Fruit fly (Drosophila melanogaster): ENCODE results near the gene Synd.

Synd gene

DNA sequence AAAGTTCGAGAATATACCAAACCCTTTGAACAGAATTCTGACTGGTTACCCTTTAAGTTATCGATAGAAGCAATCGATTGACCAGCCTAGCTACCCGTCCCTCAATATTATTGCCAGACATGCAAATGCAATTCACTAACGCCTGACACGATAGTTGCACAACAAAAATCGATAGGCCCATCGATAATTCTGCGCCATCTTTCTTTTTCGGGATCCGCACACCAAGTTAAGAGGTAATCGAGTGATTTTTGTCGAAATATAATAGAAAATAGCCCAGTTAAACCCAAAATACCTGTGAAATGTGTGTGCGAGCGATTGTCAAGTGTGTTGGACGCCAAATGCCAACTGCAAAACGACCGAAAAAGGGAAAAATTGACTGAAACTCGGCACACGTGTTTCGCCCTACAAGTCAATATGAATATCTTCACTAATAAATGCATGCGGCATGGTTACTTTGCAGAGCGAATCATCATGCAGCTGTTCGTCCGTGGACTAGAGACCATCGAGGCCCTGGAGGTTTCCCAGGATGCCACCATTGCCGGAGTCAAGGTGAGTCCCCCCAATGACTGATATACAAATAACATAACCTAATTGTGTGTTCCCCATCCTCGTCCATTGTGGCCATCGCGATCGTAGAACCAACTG is 17.9 kb downstream of the Synd start, which contains the start of gene RpS30:
Gene RpS30, plus strand, starts transcription at position 122 of the 645 bp plus-strand sequence.
- TF ChIP-seq CTCF (optimal IDR thresholded peaks at IDR 0.05) (peak; percentile 39 to 41), CG8478 (optimal IDR thresholded peaks at IDR 0.05) (no peak)

DNA sequence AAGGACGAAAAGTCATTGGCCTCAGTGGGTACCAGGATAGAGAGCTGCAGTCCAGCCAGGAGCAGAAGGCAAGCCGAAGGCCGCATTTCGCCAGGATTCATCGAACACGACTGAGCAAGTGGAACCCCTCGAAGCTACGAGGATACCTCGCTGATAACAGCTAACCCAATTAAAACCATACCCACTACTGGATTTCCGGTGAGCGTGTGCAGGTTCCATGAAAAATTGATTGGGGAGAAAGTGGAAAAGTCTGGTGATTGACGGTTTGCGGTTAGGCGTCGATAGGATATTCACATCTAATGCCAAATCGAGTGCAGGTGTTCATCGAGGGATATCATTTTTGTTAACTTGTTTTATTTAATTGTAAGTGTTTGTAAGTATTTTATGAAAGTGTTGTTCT is 27.2 kb downstream of the Synd start, which contains the start of gene Ir93a:
Gene Ir93a, minus strand, starts transcription at position 101 of the 400 bp plus-strand sequence.
- TF ChIP-seq CG8478 (optimal IDR thresholded peaks at IDR 0.05): no peak
- no peak for TF ChIP-seq CTCF (optimal IDR thresholded peaks at IDR 0.05)

dm6 chr3R:20866204-20866603 is 33.6 kb downstream of the Synd start, which contains the start of gene KaiR1D:
Gene KaiR1D, minus strand, starts transcription at chr3R:20866231.
- no peak for TF ChIP-seq CG8478 (optimal IDR thresholded peaks at IDR 0.05)
- TF ChIP-seq CTCF (optimal IDR thresholded peaks at IDR 0.05): no peak

DNA sequence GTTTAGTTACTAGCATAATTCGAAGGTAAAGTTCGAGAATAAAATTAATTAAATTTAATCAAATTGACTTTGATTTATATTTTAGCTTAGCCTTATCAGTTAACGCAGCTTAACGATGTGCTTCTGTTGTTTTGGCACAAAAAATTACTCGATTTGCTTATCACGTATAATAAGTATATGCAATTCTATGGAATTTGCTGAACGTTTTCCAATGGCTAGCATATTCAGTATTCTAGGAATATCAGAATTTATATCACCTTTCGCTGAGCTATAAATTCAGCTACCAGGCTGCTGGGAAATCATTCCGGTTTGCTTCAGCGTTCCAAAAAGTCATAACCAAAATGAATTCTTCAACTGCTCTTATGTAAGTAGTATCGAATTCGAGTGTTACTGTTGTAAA is 38.1 kb downstream of the Synd start, which contains the start of gene TotA:
Gene TotA, plus strand, starts transcription at position 301 of the 400 bp plus-strand sequence.
- TF ChIP-seq CTCF (optimal IDR thresholded peaks at IDR 0.05) (no peak), CG8478 (optimal IDR thresholded peaks at IDR 0.05) (no peak)

DNA sequence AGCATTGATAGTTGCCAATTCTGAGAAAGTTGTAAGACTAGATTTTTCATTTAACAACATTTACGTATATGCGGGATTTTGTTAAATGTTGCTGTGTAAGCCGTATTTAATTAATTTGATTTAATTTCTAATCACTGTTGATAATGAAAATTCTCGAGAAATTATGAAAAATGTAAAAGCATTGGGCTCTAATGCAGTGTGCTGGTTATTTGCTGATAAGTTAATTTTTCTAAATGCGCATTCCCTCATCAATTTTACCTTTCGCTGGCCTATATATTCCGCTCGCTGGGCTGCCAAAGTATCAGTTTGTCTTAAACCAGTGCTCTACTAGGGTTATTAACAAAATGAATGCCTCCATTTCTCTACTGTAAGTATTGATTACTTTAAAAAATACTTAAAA is 40.1 kb downstream of the Synd start, which contains the start of gene TotC:
Gene TotC, plus strand, starts transcription at position 301 of the 400 bp plus-strand sequence.
- TF ChIP-seq CG8478 (optimal IDR thresholded peaks at IDR 0.05) (no peak), CTCF (optimal IDR thresholded peaks at IDR 0.05) (no peak)

- no peak for TF ChIP-seq CG8478 (optimal IDR thresholded peaks at IDR 0.05)
Observed at dm6 chr3R:20873638-20874037, 41.0 kb downstream of the Synd start, which contains the start of gene TotB. Gene TotB, plus strand, starts transcription at chr3R:20873938.

- TF ChIP-seq CG8478 (optimal IDR thresholded peaks at IDR 0.05): no peak
- TF ChIP-seq CTCF (optimal IDR thresholded peaks at IDR 0.05): no peak
Observed at dm6 chr3R:20876680-20877079, 44.1 kb downstream of the Synd start.

dm6 chr3R:20877436-20877835 is 44.8 kb downstream of the Synd start, which contains the start of gene TotZ:
Gene TotZ, plus strand, starts transcription at chr3R:20877736.
- no peak for TF ChIP-seq CG8478 (optimal IDR thresholded peaks at IDR 0.05)
- no peak for TF ChIP-seq CTCF (optimal IDR thresholded peaks at IDR 0.05)
